Fruit fly (Drosophila melanogaster) whole organism, embryonic: Measurements from ENCODE around the gene bark.
A peak's percentile ranks its signal among the peaks of the same experiment; 100 is the strongest.

ENCODE experiments used
- Ada2b ChIP-seq: fragments of 200-800 bp; sonication (Bioruptor generic); IDR thresholded peaks from 2 replicates; pipeline ENCODE4 v1.3.6; 2022; ENCODE audit warnings: missing biosample characterization, missing genetic modification characterization
- CG11398 ChIP-seq: fragments of 200-800 bp; sonication (Bioruptor generic); optimal IDR thresholded peaks from 2 replicates; lab custom pipeline; 2016; ENCODE audit warnings: missing biosample characterization, missing genetic modification characterization
- CG11504 ChIP-seq: fragments of 200-800 bp; sonication (Bioruptor generic); optimal IDR thresholded peaks from 3 replicates; lab custom pipeline; 2019; ENCODE audit warnings: missing biosample characterization, mild to moderate bottlenecking, missing genetic modification characterization, moderate library complexity
- CG12104 ChIP-seq: fragments of 200-800 bp; sonication (Bioruptor generic); optimal IDR thresholded peaks from 3 replicates; lab custom pipeline; 2016; ENCODE audit warnings: missing biosample characterization, missing genetic modification characterization
- CG12391 ChIP-seq: fragments of 200-800 bp; sonication (Bioruptor generic); optimal IDR thresholded peaks from 3 replicates; lab custom pipeline; 2018; ENCODE audit warnings: missing biosample characterization, mild to moderate bottlenecking, missing genetic modification characterization, moderate library complexity
- CG14014 ChIP-seq: fragments of 200-800 bp; sonication (Bioruptor generic); IDR thresholded peaks from 2 replicates; pipeline ENCODE4 v1.3.6; 2022; ENCODE audit warnings: missing biosample characterization, missing genetic modification characterization
- CG14860 ChIP-seq: fragments of 200-800 bp; sonication (Bioruptor generic); IDR thresholded peaks from 3 replicates; pipeline ENCODE4 v1.3.6; 2022; ENCODE audit warnings: missing biosample characterization, missing genetic modification characterization; ENCODE audit not compliant: partially characterized antibody
- CG15479 ChIP-seq: fragments of 200-800 bp; sonication (Bioruptor generic); optimal IDR thresholded peaks from 3 replicates; lab custom pipeline; 2019; ENCODE audit warnings: missing biosample characterization, mild to moderate bottlenecking, missing genetic modification characterization, moderate library complexity
- CG1603 ChIP-seq: fragments of 200-800 bp; sonication (Bioruptor generic); optimal IDR thresholded peaks from 2 replicates; lab custom pipeline; 2019; ENCODE audit warnings: missing biosample characterization, mild to moderate bottlenecking, missing genetic modification characterization, moderate library complexity
- CG16813 ChIP-seq: fragments of 200-800 bp; sonication (Bioruptor generic); IDR thresholded peaks from 3 replicates; pipeline ENCODE4 v1.3.6; 2022; ENCODE audit warnings: missing biosample characterization, missing genetic modification characterization; ENCODE audit not compliant: partially characterized antibody
- CG17328 ChIP-seq: fragments of 200-800 bp; sonication (Bioruptor generic); IDR thresholded peaks from 2 replicates; pipeline ENCODE4 v1.3.6; 2022; ENCODE audit warnings: missing biosample characterization, missing genetic modification characterization
- CG2202 ChIP-seq: fragments of 200-800 bp; sonication (Bioruptor generic); optimal IDR thresholded peaks from 2 replicates; lab custom pipeline; 2018; ENCODE audit warnings: missing biosample characterization, mild to moderate bottlenecking, missing genetic modification characterization
- CG31388 ChIP-seq: fragments of 200-800 bp; sonication (Bioruptor generic); optimal IDR thresholded peaks from 2 replicates; lab custom pipeline; 2016; ENCODE audit warnings: missing biosample characterization, missing genetic modification characterization
- CG3847 ChIP-seq: fragments of 200-800 bp; sonication (Bioruptor generic); IDR thresholded peaks from 2 replicates; pipeline ENCODE4 v1.3.6; 2022; ENCODE audit warnings: missing biosample characterization, missing genetic modification characterization
- CG6791 ChIP-seq: fragments of 200-800 bp; sonication (Bioruptor generic); IDR thresholded peaks from 3 replicates; pipeline ENCODE4 v1.3.6; 2022; ENCODE audit warnings: missing biosample characterization, missing genetic modification characterization; ENCODE audit not compliant: partially characterized antibody
- CG6813 ChIP-seq: fragments of 200-800 bp; sonication (Bioruptor generic); optimal IDR thresholded peaks from 2 replicates; lab custom pipeline; 2017; ENCODE audit warnings: missing biosample characterization, missing genetic modification characterization, mild to moderate bottlenecking, moderate library complexity, missing genetic modification reagents
- CG6854 ChIP-seq: fragments of 200-800 bp; sonication (Bioruptor generic); optimal IDR thresholded peaks from 3 replicates; lab custom pipeline; 2017; ENCODE audit warnings: missing biosample characterization, mild to moderate bottlenecking, missing genetic modification characterization
- CG7357 ChIP-seq: fragments of 200-800 bp; sonication (Bioruptor generic); IDR thresholded peaks from 3 replicates; pipeline ENCODE4 v1.3.6; 2022; ENCODE audit warnings: missing biosample characterization, missing genetic modification characterization
- CG7556 ChIP-seq: fragments of 200-800 bp; sonication (Bioruptor generic); optimal IDR thresholded peaks from 2 replicates; lab custom pipeline; 2017; ENCODE audit warnings: missing biosample characterization, mild to moderate bottlenecking, missing genetic modification characterization
- CG9797 ChIP-seq: fragments of 200-800 bp; sonication (Bioruptor generic); optimal IDR thresholded peaks from 3 replicates; lab custom pipeline; 2018; ENCODE audit warnings: missing biosample characterization, mild to moderate bottlenecking, missing genetic modification characterization
- Ets65A ChIP-seq: fragments of 200-800 bp; sonication (Bioruptor generic); peaks from one replicate; lab custom pipeline; 2016; ENCODE audit warnings: missing biosample characterization, missing genetic modification characterization
- Ets97D ChIP-seq: fragments of 200-800 bp; sonication (Bioruptor generic); optimal IDR thresholded peaks from 3 replicates; lab custom pipeline; 2016; ENCODE audit warnings: missing biosample characterization, missing genetic modification characterization
- HLH54F ChIP-seq: fragments of 200-800 bp; sonication (Bioruptor generic); optimal IDR thresholded peaks from 3 replicates; lab custom pipeline; 2016; ENCODE audit warnings: missing biosample characterization, missing genetic modification characterization
- Hr51 ChIP-seq, 2 experiments: fragments of 200-800 bp; sonication (Bioruptor generic); optimal IDR thresholded peaks; 2 replicates in 1 of 2; 3 replicates in 1 of 2; lab custom pipeline; 2016 to 2018; ENCODE audit warnings: missing biosample characterization in 2 of 2, missing genetic modification characterization in 2 of 2, mild to moderate bottlenecking in 1 of 2, moderate library complexity in 1 of 2
- Rfx ChIP-seq: fragments of 200-800 bp; sonication (Bioruptor generic); IDR thresholded peaks from 2 replicates; pipeline ENCODE4 v1.3.6; 2022; ENCODE audit warnings: missing biosample characterization, missing genetic modification characterization
- amos ChIP-seq: fragments of 200-800 bp; sonication (Bioruptor generic); IDR thresholded peaks from 2 replicates; pipeline ENCODE4 v1.3.6; 2022; ENCODE audit warnings: missing biosample characterization, missing genetic modification characterization; ENCODE audit not compliant: partially characterized antibody
- ap ChIP-seq: fragments of 200-800 bp; sonication (Bioruptor generic); IDR thresholded peaks from 2 replicates; pipeline ENCODE4 v1.3.6; 2022; ENCODE audit warnings: missing biosample characterization, missing genetic modification characterization
- ara ChIP-seq: fragments of 200-800 bp; sonication (Bioruptor generic); IDR thresholded peaks from 2 replicates; pipeline ENCODE4 v1.3.6; 2022; ENCODE audit warnings: missing biosample characterization, missing genetic modification characterization
- bab2 ChIP-seq: fragments of 200-800 bp; sonication (Bioruptor generic); optimal IDR thresholded peaks from 2 replicates; lab custom pipeline; 2016; ENCODE audit warnings: missing biosample characterization, missing genetic modification characterization
- crol ChIP-seq: fragments of 200-800 bp; sonication (Bioruptor generic); IDR thresholded peaks from 2 replicates; pipeline ENCODE4 v1.3.6; 2022; ENCODE audit warnings: missing biosample characterization, missing genetic modification characterization
- crp ChIP-seq, 2 experiments: fragments of 200-800 bp; sonication (Bioruptor generic); optimal IDR thresholded peaks; 2 replicates in 1 of 2; 3 replicates in 1 of 2; lab custom pipeline; 2017; ENCODE audit warnings: missing biosample characterization in 2 of 2, missing genetic modification characterization in 2 of 2, mild to moderate bottlenecking in 1 of 2, moderate library complexity in 1 of 2
- cwo ChIP-seq: fragments of 200-800 bp; sonication (Bioruptor generic); optimal IDR thresholded peaks from 3 replicates; lab custom pipeline; 2017; ENCODE audit warnings: missing biosample characterization, missing genetic modification characterization, mild to moderate bottlenecking, moderate library complexity, missing genetic modification reagents
- fd96Cb ChIP-seq: fragments of 200-800 bp; sonication (Bioruptor generic); optimal IDR thresholded peaks from 2 replicates; lab custom pipeline; 2018; ENCODE audit warnings: missing biosample characterization, mild to moderate bottlenecking, missing genetic modification characterization, moderate library complexity
- gcm ChIP-seq: fragments of 200-800 bp; sonication (Bioruptor generic); optimal IDR thresholded peaks from 2 replicates; lab custom pipeline; 2019; ENCODE audit warnings: missing biosample characterization, mild to moderate bottlenecking, missing genetic modification characterization, moderate library complexity
- gcm2 ChIP-seq: fragments of 200-800 bp; sonication (Bioruptor generic); optimal IDR thresholded peaks from 2 replicates; lab custom pipeline; 2016; ENCODE audit warnings: missing biosample characterization, missing genetic modification characterization
- gem ChIP-seq: fragments of 200-800 bp; sonication (Bioruptor generic); optimal IDR thresholded peaks from 2 replicates; lab custom pipeline; 2019; ENCODE audit warnings: missing biosample characterization, mild to moderate bottlenecking, missing genetic modification characterization, moderate library complexity
- gfzf ChIP-seq: fragments of 200-800 bp; sonication (Bioruptor generic); optimal IDR thresholded peaks from 2 replicates; lab custom pipeline; 2016; ENCODE audit warnings: missing biosample characterization, mild to moderate bottlenecking, missing genetic modification characterization, moderate library complexity
- gro ChIP-seq: fragments of 200-800 bp; sonication (Bioruptor generic); optimal IDR thresholded peaks from 2 replicates; lab custom pipeline; 2016; ENCODE audit warnings: missing biosample characterization, missing genetic modification characterization
- ind ChIP-seq: fragments of 200-800 bp; sonication (Bioruptor generic); optimal IDR thresholded peaks from 3 replicates; lab custom pipeline; 2016; ENCODE audit warnings: missing biosample characterization, missing genetic modification characterization
- otp ChIP-seq: fragments of 200-800 bp; sonication (Bioruptor generic); IDR thresholded peaks from 3 replicates; pipeline ENCODE4, ENCODE4 v1.3.6; 2022; ENCODE audit warnings: missing biosample characterization, missing genetic modification characterization
- peb ChIP-seq: fragments of 200-800 bp; sonication (Bioruptor generic); IDR thresholded peaks from 2 replicates; pipeline ENCODE4 v1.3.6; 2022; ENCODE audit warnings: missing biosample characterization, missing genetic modification characterization
- phol ChIP-seq: fragments of 200-800 bp; sonication (Bioruptor generic); optimal IDR thresholded peaks from 3 replicates; lab custom pipeline; 2018; ENCODE audit warnings: missing biosample characterization, mild to moderate bottlenecking, missing genetic modification characterization, moderate library complexity
- tll ChIP-seq, 2 experiments: fragments of 200-800 bp in 1 of 2; fragments of >200 bp in 1 of 2; sonication (Bioruptor generic) in 1 of 2; optimal IDR thresholded peaks; 2 replicates each; lab custom pipeline; 2017 to 2019; ENCODE audit warnings: missing biosample characterization in 2 of 2, missing genetic modification characterization in 2 of 2, mild to moderate bottlenecking in 1 of 2, moderate library complexity in 1 of 2
- trem ChIP-seq: fragments of 200-800 bp; optimal IDR thresholded peaks from 3 replicates; lab custom pipeline; 2019; ENCODE audit warnings: missing biosample characterization, mild to moderate bottlenecking, missing genetic modification characterization, moderate library complexity
- twi ChIP-seq: fragments of 200-800 bp; optimal IDR thresholded peaks from 2 replicates; lab custom pipeline; 2019; ENCODE audit warnings: missing biosample characterization, mild to moderate bottlenecking, missing genetic modification characterization, moderate library complexity
- unpg ChIP-seq: fragments of 200-800 bp; sonication (Bioruptor generic); optimal IDR thresholded peaks from 3 replicates; lab custom pipeline; 2018; ENCODE audit warnings: missing biosample characterization, mild to moderate bottlenecking, missing genetic modification characterization, moderate library complexity
- zen ChIP-seq: fragments of 200-800 bp; sonication (Bioruptor generic); optimal IDR thresholded peaks from 3 replicates; lab custom pipeline; 2018; ENCODE audit warnings: missing biosample characterization, mild to moderate bottlenecking, missing genetic modification characterization, moderate library complexity

bark gene

dm6 chr2L:3827406-3828133 lies 40.6 kb downstream of the bark start (continued):
- TF ChIP-seq gfzf (GFP tag; lab: Kevin White, UChicago) = no peak
- no peak for TF ChIP-seq gro (GFP tag; lab: Kevin White, UChicago)
- no peak for TF ChIP-seq CG9797
- TF ChIP-seq twi (tag; lab: Kevin White, UChicago) = peak; percentile 85
- no peak for TF ChIP-seq CG16813 (GFP tag; lab: Robert Waterston, UW)
- TF ChIP-seq ind = no peak
- no peak for TF ChIP-seq CG1603 (tag; lab: Kevin White, UChicago)
- no peak for TF ChIP-seq crol
- no peak; the same call in 2 of the 3 replicates for TF ChIP-seq CG7357 (GFP tag; lab: Robert Waterston, UW)
- TF ChIP-seq amos (GFP tag; lab: Robert Waterston, UW) = no peak
- TF ChIP-seq CG6791 (GFP tag; lab: Robert Waterston, UW) = no peak
- TF ChIP-seq CG14860 (GFP tag; lab: Robert Waterston, UW) = no peak
- peak; percentile 79 for TF ChIP-seq fd96Cb (tag; lab: Kevin White, UChicago)
- TF ChIP-seq peb = no peak
- peak; percentile 93 for TF ChIP-seq trem (tag; lab: Kevin White, UChicago)
- peak; percentile 92 for TF ChIP-seq CG12391
- TF ChIP-seq gcm2 (GFP tag; lab: Kevin White, UChicago) = no peak
- peak; percentile 93 for TF ChIP-seq gem (tag; lab: Kevin White, UChicago)
- TF ChIP-seq, all 482 proteins: peak for 210

DNA sequence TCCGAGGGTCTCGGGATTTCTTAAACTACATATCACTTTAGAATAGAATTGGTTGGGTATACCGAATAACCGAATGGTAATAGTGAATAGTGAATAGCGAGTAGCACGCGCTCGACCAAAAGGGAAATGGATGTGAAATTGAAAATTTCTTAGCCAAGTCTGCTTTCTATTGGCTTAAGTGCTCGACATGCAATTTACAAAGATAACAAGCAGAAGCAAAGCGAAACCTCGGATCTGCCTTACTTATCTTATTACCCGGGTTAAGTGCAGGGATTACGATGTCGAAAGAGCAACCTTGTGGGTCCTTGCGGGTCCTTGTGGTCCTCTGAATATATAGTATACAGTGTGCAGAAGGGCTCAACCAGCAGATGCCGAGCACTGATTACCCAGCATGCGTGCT lies 42.3 kb downstream of the bark start:
- TF ChIP-seq CG11398 = no peak
- no peak for TF ChIP-seq ap (GFP tag; lab: Robert Waterston, UW)
- peak; percentile 23 for TF ChIP-seq zen
- TF ChIP-seq CG12104 (GFP tag; lab: Kevin White, UChicago) = no peak
- no peak for TF ChIP-seq CG11504 (tag; lab: Kevin White, UChicago)
- peak in 1 of 2 experiments; percentile 75 for TF ChIP-seq tll (GFP tag; optimal IDR thresholded peaks at IDR 0.05; lab: Kevin White, UChicago)
- no peak for TF ChIP-seq Ets97D (GFP tag; lab: Kevin White, UChicago)
- TF ChIP-seq CG15479 = peak; percentile 58
- no peak for TF ChIP-seq CG14014 (GFP tag; lab: Robert Waterston, UW)
- no peak for TF ChIP-seq Rfx (GFP tag; lab: Robert Waterston, UW)
- TF ChIP-seq Ada2b (GFP tag; lab: Robert Waterston, UW) = no peak
- TF ChIP-seq, all 482 proteins: peak for 3

DNA sequence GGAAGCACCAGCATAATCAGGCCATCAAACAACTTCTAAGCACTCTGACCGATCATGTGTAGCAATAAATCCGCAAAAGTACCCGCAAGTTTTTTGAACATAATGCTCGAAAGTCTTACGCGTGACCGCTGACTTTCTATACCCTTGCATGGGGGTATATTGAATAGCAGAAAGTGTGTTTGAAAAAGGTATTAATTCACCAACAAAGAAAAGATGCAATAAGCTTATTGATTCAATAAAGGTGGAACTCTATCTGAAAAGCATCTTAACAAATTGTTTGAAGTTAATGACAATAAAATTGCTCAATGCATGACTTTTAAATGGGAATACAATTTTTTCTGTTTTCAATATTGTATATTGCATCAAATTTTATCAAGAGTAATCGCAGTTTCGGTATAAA lies 44.7 kb downstream of the bark start:
- TF ChIP-seq cwo (GFP tag; lab: Kevin White, UChicago) (no peak), Ets97D (GFP tag; lab: Kevin White, UChicago) (no peak), CG7556 (GFP tag; lab: Kevin White, UChicago) (no peak), CG17328 (no peak), CG6813 (no peak), CG31388 (GFP tag; lab: Kevin White, UChicago) (no peak), Hr51 (GFP tag; optimal IDR thresholded peaks at IDR 0.05; lab: Kevin White, UChicago) (no peak), CG2202 (tag; lab: Kevin White, UChicago) (no peak), phol (tag; lab: Kevin White, UChicago) (peak; percentile 17), bab2 (GFP tag; lab: Kevin White, UChicago) (no peak), HLH54F (GFP tag; lab: Kevin White, UChicago) (no peak), unpg (GFP tag; lab: Kevin White, UChicago) (no peak), gcm (GFP tag; lab: Kevin White, UChicago) (peak; percentile 79), otp (GFP tag; lab: Robert Waterston, UW) (no peak), crp (GFP tag; optimal IDR thresholded peaks at IDR 0.05; lab: Kevin White, UChicago) (no peak), ara (no peak), CG3847 (no peak), Ets65A (GFP tag; lab: Kevin White, UChicago) (no peak), CG6854 (GFP tag; lab: Kevin White, UChicago) (no peak)
